Worm (Caenorhabditis elegans) whole organism, young adult: Measurements from ENCODE around the gene F15B9.10.
"Not testable (repeated sequence)": the region's sequence is repeated elsewhere in the genome, so short reads cannot be mapped to it uniquely, and the experiment has no call there.

Experiments
- B0019.2 ChIP-seq: fragments of 200-800 bp; sonication (Bioruptor generic); conservative IDR thresholded peaks from 2 replicates; pipeline ENCODE4 v1.3.6; 2022; ENCODE audit warnings: missing genetic modification reagents, missing genetic modification characterization, missing compliant biosample characterization
- B0261.1 ChIP-seq: sonication (generic microtip); optimal IDR thresholded peaks from 2 replicates; lab custom pipeline; 2016; ENCODE audit warnings: mild to moderate bottlenecking, missing genetic modification characterization, moderate library complexity, missing compliant biosample characterization
- C06A6.2 ChIP-seq: fragments of 200-800 bp; sonication (Bioruptor generic); conservative IDR thresholded peaks from 2 replicates; pipeline ENCODE4 v1.3.6; 2022; ENCODE audit warnings: missing genetic modification characterization, missing compliant biosample characterization
- D2030.7 ChIP-seq: fragments of 200-800 bp; sonication (Bioruptor generic); IDR thresholded peaks from 2 replicates; pipeline ENCODE4 v1.3.6; 2022; ENCODE audit warnings: missing genetic modification reagents, missing genetic modification characterization, missing compliant biosample characterization
- F33H1.4 ChIP-seq: fragments of 200-800 bp; sonication (Bioruptor generic); IDR thresholded peaks from 2 replicates; pipeline ENCODE4 v1.3.6; 2022; ENCODE audit warnings: missing genetic modification reagents, missing genetic modification characterization, missing compliant biosample characterization
- K11D2.4 ChIP-seq: fragments of 200-800 bp; sonication (Bioruptor generic); IDR thresholded peaks from 2 replicates; pipeline ENCODE4 v1.3.6; 2022; ENCODE audit warnings: missing genetic modification reagents, missing genetic modification characterization, missing compliant biosample characterization
- K12H6.12 ChIP-seq: fragments of 200-800 bp; sonication (Bioruptor generic); optimal IDR thresholded peaks from 2 replicates; lab custom pipeline; 2018; ENCODE audit warnings: mild to moderate bottlenecking, missing genetic modification characterization, missing compliant biosample characterization
- Y53G8AR.9 ChIP-seq: fragments of 200-800 bp; sonication (Bioruptor generic); conservative IDR thresholded peaks from 2 replicates; pipeline ENCODE4 v1.3.6; 2022; ENCODE audit warnings: missing genetic modification reagents, missing genetic modification characterization, missing compliant biosample characterization
- Y56A3A.18 ChIP-seq: fragments of 200-800 bp; sonication (Bioruptor generic); IDR thresholded peaks from 2 replicates; pipeline ENCODE4 v1.3.6; 2022; ENCODE audit warnings: missing genetic modification reagents, missing genetic modification characterization, missing compliant biosample characterization
- Y67H2A.10 ChIP-seq: fragments of 200-800 bp; sonication (Bioruptor generic); conservative IDR thresholded peaks from 2 replicates; pipeline ENCODE4 v1.3.6; 2022; ENCODE audit warnings: missing genetic modification reagents, missing genetic modification characterization, missing compliant biosample characterization
- Y95B8A.8 ChIP-seq: fragments of 200-800 bp; sonication (Bioruptor generic); IDR thresholded peaks from 2 replicates; pipeline ENCODE4 v1.3.6; 2022; ENCODE audit warnings: missing genetic modification reagents, missing genetic modification characterization, missing compliant biosample characterization
- aptf-3 ChIP-seq: fragments of 200-800 bp; sonication (Bioruptor generic); IDR thresholded peaks from 2 replicates; pipeline ENCODE4 v1.3.6; 2022; ENCODE audit warnings: missing genetic modification characterization, missing compliant biosample characterization
- attf-3 ChIP-seq: fragments of 200-800 bp; sonication (Bioruptor generic); conservative IDR thresholded peaks from 2 replicates; pipeline ENCODE4 v1.3.6; 2022; ENCODE audit warnings: missing genetic modification reagents, missing genetic modification characterization, missing compliant biosample characterization
- attf-5 ChIP-seq: fragments of 200-800 bp; sonication (Bioruptor generic); optimal IDR thresholded peaks from 2 replicates; lab custom pipeline; 2018; ENCODE audit warnings: mild to moderate bottlenecking, missing genetic modification characterization, missing compliant biosample characterization
- attf-6 ChIP-seq: fragments of 200-800 bp; sonication (Bioruptor generic); IDR thresholded peaks from 2 replicates; pipeline ENCODE4 v1.3.6; 2022; ENCODE audit warnings: missing genetic modification reagents, missing genetic modification characterization, missing compliant biosample characterization
- cebp-1 ChIP-seq, 2 experiments: fragments of 200-800 bp in 1 of 2; sonication (Bioruptor generic) in 1 of 2; sonication (generic microtip) in 1 of 2; IDR thresholded peaks in 1 of 2; optimal IDR thresholded peaks in 1 of 2; 2 replicates each; pipeline versions ENCODE4 v1.3.6 to Lab custom; 2017 to 2022; ENCODE audit warnings: missing compliant biosample characterization in 2 of 2, missing genetic modification characterization in 2 of 2, mild to moderate bottlenecking in 1 of 2, missing genetic modification reagents in 1 of 2, moderate library complexity in 1 of 2
- ceh-27 ChIP-seq: fragments of 200-800 bp; sonication (Bioruptor generic); optimal IDR thresholded peaks from 2 replicates; lab custom pipeline; 2018; ENCODE audit warnings: mild to moderate bottlenecking, missing genetic modification characterization, moderate library complexity, missing compliant biosample characterization
- ceh-91 ChIP-seq: fragments of 200-800 bp; sonication (Bioruptor generic); IDR thresholded peaks from 2 replicates; pipeline ENCODE4 v1.3.6; 2022; ENCODE audit warnings: missing genetic modification reagents, missing genetic modification characterization, missing compliant biosample characterization
- dox-1 ChIP-seq: fragments of 200-800 bp; sonication (Bioruptor generic); IDR thresholded peaks from 2 replicates; pipeline ENCODE4 v1.3.6; 2022; ENCODE audit warnings: missing genetic modification reagents, missing genetic modification characterization, missing compliant biosample characterization
- dpl-1 ChIP-seq: fragments of 150-350 bp; optimal IDR thresholded peaks from 2 replicates; lab custom pipeline; 2014; ENCODE audit warnings: missing biosample characterization, missing genetic modification reagents, missing genetic modification characterization
- egl-18 ChIP-seq: fragments of 200-800 bp; sonication (Bioruptor generic); IDR thresholded peaks from 2 replicates; pipeline ENCODE4 v1.3.6; 2022; ENCODE audit warnings: missing genetic modification reagents, missing genetic modification characterization, missing compliant biosample characterization
- egl-44 ChIP-seq: fragments of 200-800 bp; sonication (Bioruptor generic); IDR thresholded peaks from 2 replicates; pipeline ENCODE4 v1.3.6; 2022; ENCODE audit warnings: missing genetic modification reagents, missing genetic modification characterization, missing compliant biosample characterization
- egrh-3 ChIP-seq: fragments of 200-800 bp; sonication (Bioruptor generic); IDR thresholded peaks from 2 replicates; pipeline ENCODE4 v1.3.6; 2022; ENCODE audit warnings: missing genetic modification reagents, missing genetic modification characterization, missing compliant biosample characterization
- ekl-4 ChIP-seq: fragments of 200-800 bp; sonication (Bioruptor generic); IDR thresholded peaks from 2 replicates; pipeline ENCODE4 v1.3.6; 2022; ENCODE audit warnings: missing genetic modification reagents, missing genetic modification characterization, missing compliant biosample characterization
- hmg-1.2 ChIP-seq: fragments of 200-800 bp; sonication (Bioruptor generic); IDR thresholded peaks from 2 replicates; pipeline ENCODE4 v1.3.6; 2022; ENCODE audit warnings: missing genetic modification reagents, missing genetic modification characterization, missing compliant biosample characterization
- let-607 ChIP-seq, 2 experiments: fragments of 200-800 bp in 1 of 2; sonication (Bioruptor generic) in 1 of 2; sonication (generic microtip) in 1 of 2; optimal IDR thresholded peaks; 2 replicates each; lab custom pipeline; 2016 to 2018; ENCODE audit warnings: mild to moderate bottlenecking in 2 of 2, missing compliant biosample characterization in 2 of 2, missing genetic modification characterization in 2 of 2, moderate library complexity in 2 of 2, missing genotype in 1 of 2
- lin-40 ChIP-seq: sonication (generic microtip); optimal IDR thresholded peaks from 2 replicates; lab custom pipeline; 2016; ENCODE audit warnings: missing genetic modification characterization, mild to moderate bottlenecking, missing compliant biosample characterization, missing genotype, missing genetic modification reagents
- lin-54 ChIP-seq: fragments of 200-800 bp; sonication (Bioruptor generic); optimal IDR thresholded peaks from 2 replicates; lab custom pipeline; 2018; ENCODE audit warnings: mild to moderate bottlenecking, missing genetic modification characterization, missing compliant biosample characterization
- lir-1 ChIP-seq: fragments of 200-800 bp; sonication (Bioruptor generic); conservative IDR thresholded peaks from 2 replicates; pipeline ENCODE4 v1.3.6; 2022; ENCODE audit warnings: missing genetic modification reagents, missing genetic modification characterization, missing compliant biosample characterization
- lsl-1 ChIP-seq: fragments of 200-800 bp; sonication (Bioruptor generic); optimal IDR thresholded peaks from 2 replicates; lab custom pipeline; 2018; ENCODE audit warnings: mild to moderate bottlenecking, missing genetic modification characterization, moderate library complexity, missing compliant biosample characterization
- madf-3 ChIP-seq: fragments of 200-800 bp; sonication (Bioruptor generic); IDR thresholded peaks from 2 replicates; pipeline ENCODE4 v1.3.6; 2022; ENCODE audit warnings: missing genetic modification reagents, missing genetic modification characterization, missing compliant biosample characterization
- madf-6 ChIP-seq: fragments of 200-800 bp; sonication (Bioruptor generic); IDR thresholded peaks from 2 replicates; pipeline ENCODE4 v1.3.6; 2022; ENCODE audit warnings: missing genetic modification reagents, missing genetic modification characterization, missing compliant biosample characterization
- madf-8 ChIP-seq: fragments of 200-800 bp; sonication (Bioruptor generic); conservative IDR thresholded peaks from 2 replicates; pipeline ENCODE4 v1.3.6; 2022; ENCODE audit warnings: missing genetic modification reagents, missing genetic modification characterization, missing compliant biosample characterization
- mcd-1 ChIP-seq: fragments of 200-800 bp; sonication (Bioruptor generic); IDR thresholded peaks from 2 replicates; pipeline ENCODE4 v1.3.6; 2022; ENCODE audit warnings: missing genetic modification reagents, missing genetic modification characterization, missing compliant biosample characterization
- nhr-80 ChIP-seq: sonication (generic microtip); optimal IDR thresholded peaks from 2 replicates; lab custom pipeline; 2016; ENCODE audit warnings: missing genetic modification characterization, missing compliant biosample characterization
- nhr-90 ChIP-seq: sonication (generic microtip); optimal IDR thresholded peaks from 2 replicates; lab custom pipeline; 2016; ENCODE audit warnings: missing genotype, mild to moderate bottlenecking, missing genetic modification characterization, missing compliant biosample characterization
- rcor-1 ChIP-seq: fragments of 200-800 bp; sonication (Bioruptor generic); IDR thresholded peaks from 2 replicates; pipeline ENCODE4 v1.3.6; 2022; ENCODE audit warnings: missing genetic modification reagents, missing genetic modification characterization, missing compliant biosample characterization
- snpc-4 ChIP-seq, 5 experiments: fragments of 150-350 bp in 1 of 5; sonication (generic microtip) in 4 of 5; optimal IDR thresholded peaks; 2 replicates each; lab custom pipeline; 2014 to 2018; ENCODE audit warnings: missing genetic modification characterization in 5 of 5, missing biosample characterization in 3 of 5, antibody characterized with exemption in 2 of 5, mild to moderate bottlenecking in 2 of 5, missing compliant biosample characterization in 2 of 5, missing genotype in 2 of 5, moderate library complexity in 2 of 5, missing genetic modification reagents in 1 of 5
- somi-1 ChIP-seq: fragments of 200-800 bp; sonication (Bioruptor generic); optimal IDR thresholded peaks from 2 replicates; lab custom pipeline; 2018; ENCODE audit warnings: mild to moderate bottlenecking, missing genetic modification characterization, missing compliant biosample characterization
- tbp1 ChIP-seq: fragments of 200-800 bp; sonication (Bioruptor generic); optimal IDR thresholded peaks from 2 replicates; lab custom pipeline; 2018; ENCODE audit warnings: mild to moderate bottlenecking, missing genetic modification characterization, missing compliant biosample characterization
- tlf-1 ChIP-seq: fragments of 200-800 bp; sonication (Bioruptor generic); optimal IDR thresholded peaks from 2 replicates; lab custom pipeline; 2018; ENCODE audit warnings: mild to moderate bottlenecking, missing genetic modification characterization, missing compliant biosample characterization
- ztf-18 ChIP-seq: sonication (generic microtip); optimal IDR thresholded peaks from 2 replicates; lab custom pipeline; 2016; ENCODE audit warnings: missing genotype, mild to moderate bottlenecking, missing genetic modification characterization, missing compliant biosample characterization
- ztf-26 ChIP-seq: sonication (generic microtip); optimal IDR thresholded peaks from 2 replicates; lab custom pipeline; 2017; ENCODE audit warnings: missing genetic modification characterization, missing compliant biosample characterization
- ztf-3 ChIP-seq: fragments of 200-800 bp; sonication (Bioruptor generic); optimal IDR thresholded peaks from 2 replicates; lab custom pipeline; 2018; ENCODE audit warnings: mild to moderate bottlenecking, missing genetic modification characterization, missing compliant biosample characterization

F15B9.10 gene

ce11 chrV:12968555-12968954 lies 40.2 kb downstream of the F15B9.10 start, which contains the start of gene lin-46 (continued):
- no peak for TF ChIP-seq Y56A3A.18 (GFP tag; lab: Robert Waterston, UW)
- no peak for TF ChIP-seq aptf-3 (GFP tag; lab: Robert Waterston, UW)
- no peak for TF ChIP-seq B0019.2 (GFP tag; lab: Robert Waterston, UW)

- peak; percentile 66; the same call in 1 of the 2 replicates for TF ChIP-seq Y95B8A.8
- TF ChIP-seq nhr-80: peak; percentile 68
- TF ChIP-seq nhr-90 (tag; lab: Kevin White, UChicago): peak; percentile 16
- peak; percentile 97 for TF ChIP-seq dox-1
- peak; percentile 57 for TF ChIP-seq tlf-1
- TF ChIP-seq tbp1 (GFP tag; lab: Kevin White, UChicago): peak; percentile 60
- TF ChIP-seq madf-3 (GFP tag; lab: Robert Waterston, UW): peak; percentile 78; the same call in 1 of the 2 replicates
- peak; percentile 68 for TF ChIP-seq madf-6
- TF ChIP-seq ceh-27 (GFP tag; lab: Kevin White, UChicago): peak; percentile 40
- TF ChIP-seq C06A6.2 (GFP tag; lab: Robert Waterston, UW): peak; percentile 40; the same call in 1 of the 2 replicates
- TF ChIP-seq egrh-3 (GFP tag; lab: Robert Waterston, UW): peak; percentile 57; the same call in 1 of the 2 replicates
- TF ChIP-seq rcor-1 (GFP tag; lab: Robert Waterston, UW): peak; percentile 81
- TF ChIP-seq B0261.1: peak; percentile 8
- TF ChIP-seq ceh-91 (GFP tag; lab: Robert Waterston, UW): peak; percentile 89
- TF ChIP-seq attf-6 (GFP tag; lab: Robert Waterston, UW): peak; percentile 29; the same call in 1 of the 2 replicates
- peak; percentile 79 for TF ChIP-seq D2030.7 (GFP tag; lab: Robert Waterston, UW)
- peak; percentile 68; the same call in 1 of the 2 replicates for TF ChIP-seq Y67H2A.10 (GFP tag; lab: Robert Waterston, UW)
- TF ChIP-seq egl-18 (GFP tag; lab: Robert Waterston, UW): 0 out of 2 replicates have a peak, but pooled peaks have one; percentile 56
- TF ChIP-seq F33H1.4 (GFP tag; lab: Robert Waterston, UW): peak; percentile 70
- peak; percentile 76 for TF ChIP-seq lsl-1 (GFP tag; lab: Kevin White, UChicago)
- TF ChIP-seq lin-54: peak; percentile 66
- TF ChIP-seq lin-40: peak; percentile 83
- 0 out of 2 replicates have a peak, but pooled peaks have one; percentile 49 for TF ChIP-seq egl-44
- 0 out of 2 replicates have a peak, but pooled peaks have one; percentile 32 for TF ChIP-seq lir-1 (GFP tag; lab: Robert Waterston, UW)
- peak; percentile 92 for TF ChIP-seq attf-5
- TF ChIP-seq madf-8 (GFP tag; lab: Robert Waterston, UW): peak; percentile 28; the same call in 1 of the 2 replicates
- peak; percentile 63 for TF ChIP-seq somi-1 (GFP tag; lab: Kevin White, UChicago)
- TF ChIP-seq ztf-18: peak; percentile 72
- TF ChIP-seq B0019.2 (GFP tag; lab: Robert Waterston, UW): peak; percentile 63; the same call in 1 of the 2 replicates
- TF ChIP-seq Y53G8AR.9 (GFP tag; lab: Robert Waterston, UW): peak; percentile 70
- TF ChIP-seq cebp-1 (GFP tag; IDR thresholded peaks at IDR 0.05; lab: Robert Waterston, UW): peak; percentile 57; the same call in 1 of the 2 replicates
- TF ChIP-seq cebp-1 (tag; optimal IDR thresholded peaks at IDR 0.05; lab: Kevin White, UChicago): peak; percentile 58
- TF ChIP-seq mcd-1 (GFP tag; lab: Robert Waterston, UW): peak; percentile 98
- TF ChIP-seq dpl-1 (GFP tag; lab: Kevin White, UChicago): peak; percentile 19
- TF ChIP-seq ztf-3 (GFP tag; lab: Kevin White, UChicago): peak; percentile 23
- peak; percentile 67 for TF ChIP-seq K12H6.12
- peak; percentile 91 for TF ChIP-seq K11D2.4 (GFP tag; lab: Robert Waterston, UW)
- TF ChIP-seq attf-3: peak; percentile 88
- TF ChIP-seq hmg-1.2 (GFP tag; lab: Robert Waterston, UW): peak; percentile 92
- TF ChIP-seq ekl-4 (GFP tag; lab: Robert Waterston, UW): peak; percentile 78
- TF ChIP-seq ztf-26 (tag; lab: Kevin White, UChicago): peak; percentile 71
- TF ChIP-seq snpc-4 (GFP tag; optimal IDR thresholded peaks at IDR 0.05; lab: Kevin White, UChicago): not testable (repeated sequence)
- peak in 2 of 4 experiments; percentile 58 to 64 for TF ChIP-seq snpc-4 (tag; optimal IDR thresholded peaks at IDR 0.05; lab: Kevin White, UChicago)
- peak; percentile 91 to 94 for TF ChIP-seq let-607 (tag; optimal IDR thresholded peaks at IDR 0.05; lab: Kevin White, UChicago)
These were observed 40.8 kb downstream of the F15B9.10 start, which contains the start of gene R186.8 for ce11 chrV:12967925-12968327. TSS of gene R186.8 (minus strand) at chrV:12967982.
